Worm (Caenorhabditis elegans): ENCODE data around the gene Y7A9D.1.

DNA sequence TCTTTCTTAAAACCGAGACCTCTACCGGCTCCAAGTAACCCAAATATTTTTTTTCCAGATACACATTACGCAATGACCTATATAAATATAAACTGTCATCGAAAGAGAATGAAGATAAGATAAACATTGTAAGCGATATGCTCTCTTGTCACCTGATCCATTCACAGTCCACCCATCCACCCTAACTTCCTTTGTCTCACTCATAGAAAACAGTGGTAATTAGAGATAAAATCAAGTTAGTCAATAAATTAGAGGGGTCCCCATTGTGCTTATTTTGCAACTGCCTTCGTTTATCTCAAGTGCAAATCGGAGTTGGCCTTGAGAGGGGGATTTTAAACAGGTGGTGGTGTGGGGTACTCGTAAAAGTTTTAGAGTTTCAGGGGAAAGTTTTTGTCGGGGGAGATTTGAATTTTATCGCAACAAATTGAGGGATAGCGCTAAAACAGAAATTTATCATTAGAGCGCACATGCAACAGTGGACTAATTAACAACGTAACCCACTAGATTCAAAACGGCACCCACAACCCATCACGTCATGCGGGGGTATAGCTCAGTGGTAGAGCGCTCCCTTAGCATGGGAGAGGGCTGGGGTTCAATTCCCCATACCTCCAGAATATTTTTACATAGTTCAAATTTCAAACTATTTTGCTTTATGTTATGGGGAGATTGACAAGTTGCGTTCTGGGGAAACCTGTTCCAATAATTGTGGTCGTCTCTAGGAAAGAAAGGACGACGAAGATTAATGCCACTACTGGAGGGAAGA is 16.0 kb upstream of the Y7A9D.1 start:
- TF ChIP-seq flt-1 (GFP tag; IDR thresholded peaks at IDR 0.05) = peak; percentile 91
- peak; percentile 87 for TF ChIP-seq tab-1 (GFP tag; IDR thresholded peaks at IDR 0.05)
- TF ChIP-seq T22C8.4 (GFP tag; IDR thresholded peaks at IDR 0.05) = peak; percentile 71

All from whole organism, midembryonic.